Worm (Caenorhabditis elegans) whole organism, late embryonic: ENCODE results near the gene Y43F8B.2.

ENCODE experiments used
- C08G9.2 ChIP-seq: sonication (generic microtip); optimal IDR thresholded peaks from 2 replicates; lab custom pipeline; 2016; ENCODE audit warnings: mild to moderate bottlenecking, missing genetic modification characterization, moderate library complexity, missing compliant biosample characterization
- F13H6.1 ChIP-seq: sonication (generic microtip); optimal IDR thresholded peaks from 2 replicates; lab custom pipeline; 2016; ENCODE audit warnings: missing genetic modification characterization, missing compliant biosample characterization
- ceh-2 ChIP-seq: sonication (generic microtip); optimal IDR thresholded peaks from 2 replicates; lab custom pipeline; 2016; ENCODE audit warnings: missing genotype, missing genetic modification characterization, missing compliant biosample characterization
- ceh-30 ChIP-seq: fragments of 150-350 bp; optimal IDR thresholded peaks from 2 replicates; lab custom pipeline; 2014; ENCODE audit warnings: missing biosample characterization, missing genetic modification characterization
- ceh-48 ChIP-seq: sonication (generic microtip); optimal IDR thresholded peaks from 2 replicates; lab custom pipeline; 2016; ENCODE audit warnings: missing genetic modification characterization, inconsistent platforms, missing compliant biosample characterization
- dve-1 ChIP-seq: sonication (generic microtip); optimal IDR thresholded peaks from 2 replicates; lab custom pipeline; 2017; ENCODE audit warnings: antibody characterized with exemption, mild to moderate bottlenecking, missing genetic modification characterization, missing compliant biosample characterization
- fax-1 ChIP-seq: sonication (generic microtip); optimal IDR thresholded peaks from 2 replicates; lab custom pipeline; 2016; ENCODE audit warnings: missing genotype, missing genetic modification characterization, missing compliant biosample characterization
- fkh-10 ChIP-seq: fragments of 150-350 bp; optimal IDR thresholded peaks from 2 replicates; lab custom pipeline; 2014; ENCODE audit warnings: missing biosample characterization, missing genetic modification reagents, missing genetic modification characterization
- hlh-13 ChIP-seq: fragments of 200-800 bp; sonication (Bioruptor generic); optimal IDR thresholded peaks from 2 replicates; lab custom pipeline; 2018; ENCODE audit warnings: mild to moderate bottlenecking, missing genetic modification characterization, missing compliant biosample characterization
- hlh-30 ChIP-seq: sonication (generic microtip); optimal IDR thresholded peaks from 2 replicates; lab custom pipeline; 2017; ENCODE audit warnings: antibody characterized with exemption, missing genetic modification characterization, missing compliant biosample characterization; ENCODE audit not compliant: insufficient read depth
- hlh-6 ChIP-seq: sonication (generic microtip); optimal IDR thresholded peaks from 2 replicates; lab custom pipeline; 2016; ENCODE audit warnings: missing genotype, missing genetic modification characterization, missing compliant biosample characterization
- mec-3 ChIP-seq: sonication (generic microtip); optimal IDR thresholded peaks from 2 replicates; lab custom pipeline; 2016; ENCODE audit warnings: borderline replicate concordance, missing genetic modification characterization, missing compliant biosample characterization
- npax-4 ChIP-seq: sonication (generic microtip); optimal IDR thresholded peaks from 2 replicates; lab custom pipeline; 2016; ENCODE audit warnings: missing genetic modification characterization, missing compliant biosample characterization
- pag-3 ChIP-seq: sonication (generic microtip); optimal IDR thresholded peaks from 2 replicates; lab custom pipeline; 2016; ENCODE audit warnings: missing compliant biosample characterization, missing genetic modification characterization, borderline replicate concordance
- ref-2 ChIP-seq: sonication (generic microtip); optimal IDR thresholded peaks from 2 replicates; lab custom pipeline; 2016; ENCODE audit warnings: missing genetic modification characterization, missing compliant biosample characterization
- sox-4 ChIP-seq: sonication (generic microtip); optimal IDR thresholded peaks from 2 replicates; lab custom pipeline; 2017; ENCODE audit warnings: mild to moderate bottlenecking, missing genetic modification characterization, inconsistent platforms, missing compliant biosample characterization
- unc-86 ChIP-seq: sonication (generic microtip); optimal IDR thresholded peaks from 2 replicates; lab custom pipeline; 2016; ENCODE audit warnings: missing genetic modification characterization, missing compliant biosample characterization

Gene Y43F8B.2

ce11 chrV:19477302-19477701, 55.6 kb downstream of the Y43F8B.2 start:
- TF ChIP-seq mec-3 (tag; lab: Kevin White, UChicago), result no peak
- no peak for TF ChIP-seq ref-2 (tag; lab: Kevin White, UChicago)
- no peak for TF ChIP-seq hlh-13 (GFP tag; lab: Kevin White, UChicago)
- no peak for TF ChIP-seq ceh-30 (tag; lab: Kevin White, UChicago)

ce11 chrV:19473842-19474514, 58.9 kb downstream of the Y43F8B.2 start, which contains the start of gene Y43F8B.10:
TSS of gene Y43F8B.10 (plus strand) at chrV:19474464.
- TF ChIP-seq fkh-10 (no peak), unc-86 (tag; lab: Kevin White, UChicago) (no peak)

- TF ChIP-seq ref-2 (tag; lab: Kevin White, UChicago) (no peak), npax-4 (no peak), C08G9.2 (no peak), F13H6.1 (tag; lab: Kevin White, UChicago) (no peak), hlh-30 (tag; lab: Kevin White, UChicago) (no peak), pag-3 (tag; lab: Kevin White, UChicago) (no peak), sox-4 (tag; lab: Kevin White, UChicago) (no peak), ceh-48 (no peak), fax-1 (tag; lab: Kevin White, UChicago) (no peak), hlh-6 (tag; lab: Kevin White, UChicago) (no peak), dve-1 (tag; lab: Kevin White, UChicago) (no peak), ceh-2 (tag; lab: Kevin White, UChicago) (no peak)
Measured at ce11 chrV:19470385-19470784, 62.5 kb downstream of the Y43F8B.2 start, which contains the start of gene Y43F8B.11. TSS of gene Y43F8B.11 (plus strand) at chrV:19470685.
